Fruit fly (Drosophila melanogaster) whole organism, pupa: ENCODE measurements around the gene CG11828.

Source experiments
- CG34367 ChIP-seq: fragments of 200-800 bp; sonication (Bioruptor generic); optimal IDR thresholded peaks from 2 replicates; lab custom pipeline; 2018; ENCODE audit warnings: missing biosample characterization, mild to moderate bottlenecking, missing genetic modification characterization
- Pif1B ChIP-seq: fragments of 200-800 bp; sonication (Bioruptor generic); optimal IDR thresholded peaks from 3 replicates; lab custom pipeline; 2016; ENCODE audit warnings: missing biosample characterization, missing genetic modification characterization

- no peak for TF ChIP-seq CG34367 (tag; lab: Kevin White, UChicago)
- no peak for TF ChIP-seq Pif1B (GFP tag; lab: Kevin White, UChicago)
Measured at dm6 chr3R:28901468-28902163, 21.2 kb upstream of the CG11828 start.
